Worm (Caenorhabditis elegans) whole organism, young adult: ENCODE data around the gene Y105C5A.9.
"Not testable (repeated sequence)": the region's sequence is repeated elsewhere in the genome, so short reads cannot be mapped to it uniquely, and the experiment has no call there.

Experiments used
- F57C9.4 ChIP-seq: sonication (generic microtip); optimal IDR thresholded peaks from 2 replicates; lab custom pipeline; 2017; ENCODE audit warnings: mild to moderate bottlenecking, missing genetic modification characterization, missing compliant biosample characterization
- dpl-1 ChIP-seq: fragments of 150-350 bp; optimal IDR thresholded peaks from 2 replicates; lab custom pipeline; 2014; ENCODE audit warnings: missing biosample characterization, missing genetic modification reagents, missing genetic modification characterization

ce11 chrIV:15590397-15590796 lies 40.9 kb upstream of the Y105C5A.9 start, which contains the start of gene abu-5:
- TF ChIP-seq F57C9.4 (tag; lab: Kevin White, UChicago); dpl-1 (GFP tag; lab: Kevin White, UChicago): not testable (repeated sequence)
